Fruit fly (Drosophila melanogaster) whole organism, prepupa: ENCODE data around the gene IntS4.

ENCODE experiments used
- Blimp-1 ChIP-seq: fragments of 200-800 bp; sonication (Bioruptor generic); optimal IDR thresholded peaks from 3 replicates; lab custom pipeline; 2017; ENCODE audit warnings: missing biosample characterization, missing genetic modification characterization, mild to moderate bottlenecking, moderate library complexity, missing genetic modification reagents
- CG10669 ChIP-seq: fragments of 200-800 bp; sonication (Bioruptor generic); optimal IDR thresholded peaks from 3 replicates; lab custom pipeline; 2018; ENCODE audit warnings: missing biosample characterization, mild to moderate bottlenecking, missing genetic modification characterization, moderate library complexity
- CG11294 ChIP-seq: fragments of 200-800 bp; sonication (Bioruptor generic); IDR thresholded peaks from 2 replicates; pipeline ENCODE4 v1.3.6; 2022; ENCODE audit warnings: missing biosample characterization, missing genetic modification characterization
- CG8319 ChIP-seq: fragments of 200-800 bp; sonication (Bioruptor generic); optimal IDR thresholded peaks from 3 replicates; lab custom pipeline; 2016; ENCODE audit warnings: missing biosample characterization, missing genetic modification characterization
- Ets21C ChIP-seq: fragments of 200-800 bp; sonication (Bioruptor generic); optimal IDR thresholded peaks from 3 replicates; lab custom pipeline; 2016; ENCODE audit warnings: missing biosample characterization, missing genetic modification characterization
- Smox ChIP-seq: fragments of 200-800 bp; sonication (Bioruptor generic); optimal IDR thresholded peaks from 3 replicates; lab custom pipeline; 2016; ENCODE audit warnings: missing biosample characterization, missing genetic modification characterization
- acj6 ChIP-seq: fragments of 200-800 bp; sonication (Bioruptor generic); optimal IDR thresholded peaks from 3 replicates; lab custom pipeline; 2016; ENCODE audit warnings: missing biosample characterization, missing genetic modification characterization
- ss ChIP-seq, 2 experiments: fragments of 200-800 bp; sonication (Bioruptor generic); optimal IDR thresholded peaks; 2 replicates in 1 of 2; 3 replicates in 1 of 2; lab custom pipeline; 2017 to 2018; ENCODE audit warnings: mild to moderate bottlenecking in 2 of 2, missing biosample characterization in 2 of 2, missing genetic modification characterization in 2 of 2, moderate library complexity in 1 of 2

dm6 chrX:8579097-8579496 is 20.5 kb upstream of the IntS4 start:
- TF ChIP-seq CG8319 (GFP tag; lab: Kevin White, UChicago) (no peak), Blimp-1 (GFP tag; lab: Kevin White, UChicago) (no peak), CG11294 (no peak), CG10669 (GFP tag; lab: Kevin White, UChicago) (no peak), Ets21C (GFP tag; lab: Kevin White, UChicago) (no peak), Smox (GFP tag; lab: Kevin White, UChicago) (no peak), acj6 (GFP tag; lab: Kevin White, UChicago) (no peak), ss (GFP tag; optimal IDR thresholded peaks at IDR 0.05; lab: Kevin White, UChicago) (no peak)
